Fruit fly (Drosophila melanogaster) whole organism, embryonic: ENCODE data around the gene CG42819.
A peak's percentile ranks its signal among the peaks of the same experiment; 100 is the strongest.

Experiments
- CG12155 ChIP-seq: fragments of 200-800 bp; sonication (Bioruptor generic); optimal IDR thresholded peaks from 3 replicates; lab custom pipeline; 2016; ENCODE audit warnings: missing biosample characterization, missing genetic modification characterization
- CG12659 ChIP-seq: fragments of 200-800 bp; sonication (Bioruptor generic); optimal IDR thresholded peaks from 3 replicates; lab custom pipeline; 2017; ENCODE audit warnings: mild to moderate bottlenecking, missing biosample characterization, missing genetic modification reagents, missing genetic modification characterization
- CG13624 ChIP-seq: fragments of 200-800 bp; sonication (Bioruptor generic); optimal IDR thresholded peaks from 2 replicates; lab custom pipeline; 2016; ENCODE audit warnings: missing biosample characterization, missing genetic modification characterization
- CG13894 ChIP-seq: fragments of 200-800 bp; sonication (Bioruptor generic); optimal IDR thresholded peaks from 3 replicates; lab custom pipeline; 2018; ENCODE audit warnings: missing biosample characterization, mild to moderate bottlenecking, missing genetic modification characterization, moderate library complexity
- CG14710 ChIP-seq: fragments of 200-800 bp; sonication (Bioruptor generic); optimal IDR thresholded peaks from 3 replicates; lab custom pipeline; 2019; ENCODE audit warnings: missing biosample characterization, mild to moderate bottlenecking, missing genetic modification characterization, moderate library complexity
- CG14860 ChIP-seq: fragments of 200-800 bp; sonication (Bioruptor generic); IDR thresholded peaks from 3 replicates; pipeline ENCODE4 v1.3.6; 2022; ENCODE audit warnings: missing biosample characterization, missing genetic modification characterization; ENCODE audit not compliant: partially characterized antibody
- CG15479 ChIP-seq: fragments of 200-800 bp; sonication (Bioruptor generic); optimal IDR thresholded peaks from 3 replicates; lab custom pipeline; 2019; ENCODE audit warnings: missing biosample characterization, mild to moderate bottlenecking, missing genetic modification characterization, moderate library complexity
- CG16863 ChIP-seq: fragments of 200-800 bp; sonication (Bioruptor generic); optimal IDR thresholded peaks from 3 replicates; lab custom pipeline; 2016; ENCODE audit warnings: missing biosample characterization, missing genetic modification characterization
- CG17385 ChIP-seq: fragments of 200-800 bp; sonication (Bioruptor generic); optimal IDR thresholded peaks from 3 replicates; lab custom pipeline; 2018; ENCODE audit warnings: missing biosample characterization, mild to moderate bottlenecking, missing genetic modification characterization
- CG3847 ChIP-seq: fragments of 200-800 bp; sonication (Bioruptor generic); IDR thresholded peaks from 2 replicates; pipeline ENCODE4 v1.3.6; 2022; ENCODE audit warnings: missing biosample characterization, missing genetic modification characterization
- CG43689 ChIP-seq: fragments of 200-800 bp; sonication (Bioruptor generic); IDR thresholded peaks from 2 replicates; pipeline ENCODE4 v1.3.6; 2022; ENCODE audit warnings: missing biosample characterization, missing genetic modification characterization
- CG4404 ChIP-seq: fragments of 200-800 bp; sonication (Bioruptor generic); IDR thresholded peaks from 2 replicates; pipeline ENCODE4 v1.3.6; 2022; ENCODE audit warnings: missing biosample characterization, missing genetic modification characterization
- CG4617 ChIP-seq: fragments of 200-800 bp; sonication (Bioruptor generic); optimal IDR thresholded peaks from 3 replicates; lab custom pipeline; 2016; ENCODE audit warnings: missing biosample characterization, missing genetic modification characterization, borderline replicate concordance
- CG6654 ChIP-seq: fragments of 200-800 bp; sonication (Bioruptor generic); optimal IDR thresholded peaks from 2 replicates; lab custom pipeline; 2017; ENCODE audit warnings: missing biosample characterization, mild to moderate bottlenecking, missing genetic modification characterization
- CG7271 ChIP-seq: fragments of 200-800 bp; sonication (Bioruptor generic); optimal IDR thresholded peaks from 2 replicates; lab custom pipeline; 2018; ENCODE audit warnings: missing biosample characterization, mild to moderate bottlenecking, missing genetic modification characterization, moderate library complexity
- CG9215 ChIP-seq: fragments of 200-800 bp; sonication (Bioruptor generic); IDR thresholded peaks from 2 replicates; pipeline ENCODE4 v1.3.6; 2022; ENCODE audit warnings: missing biosample characterization, missing genetic modification characterization
- CoRest ChIP-seq: fragments of 200-800 bp; sonication (Bioruptor generic); optimal IDR thresholded peaks from 3 replicates; lab custom pipeline; 2018; ENCODE audit warnings: missing biosample characterization, mild to moderate bottlenecking, missing genetic modification characterization, moderate library complexity
- Dp ChIP-seq: fragments of 200-800 bp; sonication (Bioruptor generic); optimal IDR thresholded peaks from 2 replicates; lab custom pipeline; 2018; ENCODE audit warnings: missing biosample characterization, mild to moderate bottlenecking, missing genetic modification characterization, moderate library complexity
- Ets65A ChIP-seq: fragments of 200-800 bp; sonication (Bioruptor generic); peaks from one replicate; lab custom pipeline; 2016; ENCODE audit warnings: missing biosample characterization, missing genetic modification characterization
- Fer2 ChIP-seq: fragments of 200-800 bp; sonication (Bioruptor generic); optimal IDR thresholded peaks from 2 replicates; lab custom pipeline; 2018; ENCODE audit warnings: missing biosample characterization, mild to moderate bottlenecking, missing genetic modification characterization, moderate library complexity
- Gsc ChIP-seq: fragments of 200-800 bp; sonication (Bioruptor generic); IDR thresholded peaks from 2 replicates; pipeline ENCODE4 v1.3.6; 2022; ENCODE audit warnings: missing biosample characterization, missing genetic modification characterization
- Hand ChIP-seq: fragments of 200-800 bp; sonication (Bioruptor generic); optimal IDR thresholded peaks from 2 replicates; lab custom pipeline; 2017; ENCODE audit warnings: mild to moderate bottlenecking, missing biosample characterization, missing genetic modification reagents, missing genetic modification characterization
- Lhr ChIP-seq: fragments of 200-800 bp; sonication (Bioruptor generic); optimal IDR thresholded peaks from 3 replicates; lab custom pipeline; 2017; ENCODE audit warnings: mild to moderate bottlenecking, missing biosample characterization, missing genetic modification reagents, missing genetic modification characterization
- MESR4 ChIP-seq: fragments of 200-800 bp; sonication (Bioruptor generic); optimal IDR thresholded peaks from 2 replicates; lab custom pipeline; 2018; ENCODE audit warnings: missing biosample characterization, mild to moderate bottlenecking, missing genetic modification characterization, moderate library complexity
- NfI ChIP-seq: fragments of 200-800 bp; sonication (Bioruptor generic); optimal IDR thresholded peaks from 3 replicates; lab custom pipeline; 2018; ENCODE audit warnings: missing biosample characterization, mild to moderate bottlenecking, missing genetic modification characterization, moderate library complexity
- Stat92E ChIP-seq, 3 experiments: fragments of >200 bp in 2 of 3; fragments of 200-800 bp in 1 of 3; sonication (Bioruptor generic) in 1 of 3; optimal IDR thresholded peaks; 2 replicates each; lab custom pipeline; 2017 to 2019; ENCODE audit warnings: missing biosample characterization in 3 of 3, missing genetic modification characterization in 3 of 3, mild to moderate bottlenecking in 1 of 3, moderate library complexity in 1 of 3
- YL-1 ChIP-seq: fragments of 200-800 bp; sonication (Bioruptor generic); optimal IDR thresholded peaks from 3 replicates; lab custom pipeline; 2017; ENCODE audit warnings: missing biosample characterization, mild to moderate bottlenecking, missing genetic modification characterization
- az2 ChIP-seq: fragments of 200-800 bp; sonication (Bioruptor generic); optimal IDR thresholded peaks from 3 replicates; lab custom pipeline; 2016; ENCODE audit warnings: missing biosample characterization, missing genetic modification characterization
- bsh ChIP-seq, 2 experiments: fragments of 200-800 bp; sonication (Bioruptor generic); optimal IDR thresholded peaks; 2 replicates each; lab custom pipeline; 2017 to 2018; ENCODE audit warnings: mild to moderate bottlenecking in 2 of 2, missing biosample characterization in 2 of 2, missing genetic modification characterization in 2 of 2, moderate library complexity in 1 of 2
- caup ChIP-seq: fragments of 200-800 bp; sonication (Bioruptor generic); optimal IDR thresholded peaks from 3 replicates; lab custom pipeline; 2017; ENCODE audit warnings: missing biosample characterization, mild to moderate bottlenecking, missing genetic modification characterization, moderate library complexity; ENCODE audit not compliant: severe bottlenecking
- disco-r ChIP-seq: fragments of 200-800 bp; sonication (Bioruptor generic); optimal IDR thresholded peaks from 2 replicates; lab custom pipeline; 2016; ENCODE audit warnings: missing biosample characterization, missing genetic modification characterization
- fru ChIP-seq: fragments of >200 bp; optimal IDR thresholded peaks from 2 replicates; lab custom pipeline; 2017
- gce ChIP-seq: fragments of 200-800 bp; sonication (Bioruptor generic); IDR thresholded peaks from 3 replicates; pipeline ENCODE4 v1.3.6; 2022; ENCODE audit warnings: missing biosample characterization, missing genetic modification characterization
- grn ChIP-seq: fragments of 200-800 bp; sonication (Bioruptor generic); optimal IDR thresholded peaks from 3 replicates; lab custom pipeline; 2017; ENCODE audit warnings: missing biosample characterization, missing genetic modification characterization
- hbn ChIP-seq: fragments of 200-800 bp; sonication (Bioruptor generic); IDR thresholded peaks from 2 replicates; pipeline ENCODE4 v1.3.6; 2022; ENCODE audit warnings: missing biosample characterization, missing genetic modification characterization; ENCODE audit not compliant: partially characterized antibody
- nerfin-1 ChIP-seq: fragments of 200-800 bp; sonication (Bioruptor generic); optimal IDR thresholded peaks from 3 replicates; lab custom pipeline; 2019; ENCODE audit warnings: missing biosample characterization, mild to moderate bottlenecking, missing genetic modification characterization, moderate library complexity
- p53 ChIP-seq: fragments of 200-800 bp; sonication (Bioruptor generic); optimal IDR thresholded peaks from 2 replicates; lab custom pipeline; 2016; ENCODE audit warnings: missing biosample characterization, missing genetic modification characterization
- pb ChIP-seq: fragments of 200-800 bp; sonication (Bioruptor generic); optimal IDR thresholded peaks from 3 replicates; lab custom pipeline; 2016; ENCODE audit warnings: missing biosample characterization, missing genetic modification characterization
- pros ChIP-seq: fragments of 200-800 bp; sonication (Bioruptor generic); optimal IDR thresholded peaks from 3 replicates; lab custom pipeline; 2019; ENCODE audit warnings: missing biosample characterization, mild to moderate bottlenecking, missing genetic modification characterization, moderate library complexity
- pzg ChIP-seq: fragments of 200-800 bp; sonication (Bioruptor generic); optimal IDR thresholded peaks from 3 replicates; lab custom pipeline; 2018; ENCODE audit warnings: missing biosample characterization, mild to moderate bottlenecking, missing genetic modification characterization, moderate library complexity
- row ChIP-seq: fragments of 200-800 bp; sonication (Bioruptor generic); IDR thresholded peaks from 3 replicates; pipeline ENCODE4 v1.3.6; 2022; ENCODE audit warnings: missing biosample characterization, missing genetic modification characterization
- schlank ChIP-seq: fragments of 200-800 bp; sonication (Bioruptor generic); optimal IDR thresholded peaks from 2 replicates; lab custom pipeline; 2018; ENCODE audit warnings: missing biosample characterization, mild to moderate bottlenecking, missing genetic modification characterization
- sd ChIP-seq: fragments of 200-800 bp; sonication (Bioruptor generic); optimal IDR thresholded peaks from 3 replicates; lab custom pipeline; 2018; ENCODE audit warnings: missing biosample characterization, mild to moderate bottlenecking, missing genetic modification characterization, moderate library complexity
- trem ChIP-seq: fragments of 200-800 bp; optimal IDR thresholded peaks from 3 replicates; lab custom pipeline; 2019; ENCODE audit warnings: missing biosample characterization, mild to moderate bottlenecking, missing genetic modification characterization, moderate library complexity
- wek ChIP-seq: fragments of 200-800 bp; sonication (Bioruptor generic); optimal IDR thresholded peaks from 3 replicates; lab custom pipeline; 2018; ENCODE audit warnings: missing biosample characterization, mild to moderate bottlenecking, missing genetic modification characterization, moderate library complexity
- zfh1 ChIP-seq: fragments of 200-800 bp; sonication (Bioruptor generic); IDR thresholded peaks from 3 replicates; pipeline ENCODE4 v1.3.6; 2022; ENCODE audit warnings: missing biosample characterization, missing genetic modification characterization

CG42819 gene

DNA sequence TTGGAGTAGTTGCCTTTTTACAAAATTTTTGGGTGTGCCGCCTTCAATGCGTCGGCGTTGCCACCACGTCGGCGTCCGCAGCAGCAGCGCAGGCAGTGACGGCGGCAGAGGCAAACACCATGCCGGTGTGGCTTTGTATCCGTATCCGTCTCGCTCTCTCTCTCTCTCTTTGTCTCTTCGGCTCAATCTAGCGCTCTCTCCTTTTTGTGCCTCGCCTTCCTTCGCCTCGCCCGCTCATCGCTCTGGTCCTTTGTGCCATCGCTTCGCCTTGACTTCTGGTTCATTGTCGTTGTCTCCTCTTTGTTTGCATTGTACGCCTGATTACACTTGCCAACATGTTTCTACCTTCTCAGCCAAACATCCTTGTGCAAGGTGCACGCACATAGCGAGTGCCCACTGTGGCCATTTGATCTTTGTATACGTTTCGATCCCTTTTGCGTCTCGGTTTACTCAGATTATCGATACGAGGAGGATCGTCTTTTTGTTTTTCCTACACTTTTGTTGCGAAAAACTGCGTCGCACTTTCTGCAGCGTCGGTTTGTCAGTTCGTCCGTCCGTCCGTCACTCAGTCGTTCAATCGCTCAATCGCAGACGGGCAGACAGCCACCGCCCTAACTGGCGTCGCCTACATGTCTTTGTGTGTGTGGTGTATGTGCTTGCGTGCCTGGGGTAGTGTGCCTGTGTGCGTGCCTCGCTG is 27.4 kb upstream of the CG42819 start (continued):
- TF ChIP-seq CG43689 (GFP tag; lab: Robert Waterston, UW) (no peak), YL-1 (GFP tag; lab: Kevin White, UChicago) (peak; percentile 17), CG16863 (no peak), pb (no peak), CG17385 (GFP tag; lab: Kevin White, UChicago) (no peak), schlank (tag; lab: Kevin White, UChicago) (no peak), CG7271 (tag; lab: Kevin White, UChicago) (no peak), NfI (GFP tag; lab: Kevin White, UChicago) (no peak), CG15479 (peak; percentile 100), disco-r (GFP tag; lab: Kevin White, UChicago) (no peak), Hand (no peak), CG3847 (GFP tag; lab: Robert Waterston, UW) (no peak), nerfin-1 (tag; lab: Kevin White, UChicago) (peak; percentile 2), bsh (GFP tag; optimal IDR thresholded peaks at IDR 0.05; lab: Kevin White, UChicago) (peak in 1 of 2 experiments; percentile 70), CG12155 (GFP tag; lab: Kevin White, UChicago) (no peak), wek (peak; percentile 36), Fer2 (tag; lab: Kevin White, UChicago) (no peak), CG9215 (GFP tag; lab: Robert Waterston, UW) (no peak), CG6654 (GFP tag; lab: Kevin White, UChicago) (no peak), CG4404 (no peak), CG14710 (tag; lab: Kevin White, UChicago) (no peak), Stat92E (GFP tag; optimal IDR thresholded peaks at IDR 0.05; lab: Kevin White, UChicago) (no peak), Ets65A (GFP tag; lab: Kevin White, UChicago) (peak; percentile 62), grn (no peak), fru (lab: Kevin White, UChicago) (peak; percentile 57), trem (tag; lab: Kevin White, UChicago) (peak; percentile 20), hbn (0 out of 2 replicates have a peak, but pooled peaks have one; percentile 15), az2 (no peak), CG13624 (peak; percentile 79), pzg (GFP tag; lab: Kevin White, UChicago) (peak; percentile 11)

DNA sequence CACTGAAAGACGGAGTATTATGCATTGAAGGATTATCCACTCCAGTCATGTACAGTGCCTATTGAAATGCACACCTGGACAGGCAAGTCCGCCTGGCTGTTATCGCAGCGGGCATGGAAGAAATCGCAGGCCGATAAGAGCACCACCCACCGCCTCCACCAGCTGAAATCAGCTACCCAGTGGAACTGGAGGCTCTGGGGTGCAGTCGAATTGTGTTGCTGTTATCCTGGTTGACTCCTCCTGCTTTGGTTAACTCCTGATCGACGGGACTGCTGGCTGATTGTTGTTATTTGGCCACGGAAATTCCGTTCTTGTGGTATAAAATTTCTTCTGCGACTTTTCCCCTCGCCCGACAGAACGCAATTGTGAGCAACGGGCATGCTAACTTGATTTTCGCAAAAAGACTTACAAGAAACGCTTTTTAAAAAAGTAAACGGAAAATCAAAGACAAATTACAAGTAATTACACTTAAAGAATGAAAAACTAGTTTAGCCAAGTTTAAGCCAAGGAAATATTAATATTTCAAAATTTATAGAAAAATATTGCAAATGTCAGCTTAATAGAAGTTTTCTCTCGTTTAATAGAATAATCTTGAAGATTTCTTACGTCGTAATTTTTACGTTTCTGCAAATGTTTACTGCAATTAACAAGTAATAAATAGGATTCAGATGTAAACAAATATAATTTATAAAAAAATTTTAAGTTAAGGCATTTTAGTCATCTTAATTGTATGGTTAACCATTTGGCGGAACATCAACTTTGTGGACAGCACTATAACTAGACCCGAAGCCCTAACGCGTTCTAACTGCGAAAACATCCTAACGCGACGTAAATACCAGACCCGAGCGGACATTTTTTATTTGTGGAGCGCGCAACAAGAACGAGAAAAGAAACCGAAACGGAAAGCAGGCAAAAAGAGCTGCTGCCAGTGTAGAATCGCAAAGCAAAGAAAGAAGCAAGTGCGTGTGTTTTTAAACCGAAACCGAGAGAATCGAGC is 26.1 kb upstream of the CG42819 start, which contains the start of the genes CG13398 and Akap200:
TSS of gene CG13398 (minus strand) at position 370 of the 997 bp plus-strand sequence.
TSS of gene Akap200 (plus strand) at position 804 of the 997 bp plus-strand sequence.
- TF ChIP-seq CG12659 (GFP tag; lab: Kevin White, UChicago) (peak; percentile 55), nerfin-1 (tag; lab: Kevin White, UChicago) (no peak), row (GFP tag; lab: Robert Waterston, UW) (peak; percentile 71), YL-1 (GFP tag; lab: Kevin White, UChicago) (peak; percentile 17), p53 (no peak), CG4617 (peak; percentile 72), CG14860 (no peak), gce (GFP tag; lab: Robert Waterston, UW) (no peak), CoRest (tag; lab: Kevin White, UChicago) (peak; percentile 70), MESR4 (GFP tag; lab: Kevin White, UChicago) (peak; percentile 92), caup (GFP tag; lab: Kevin White, UChicago) (peak; percentile 2), CG13894 (tag; lab: Kevin White, UChicago) (no peak), Lhr (peak; percentile 8), Dp (peak; percentile 49), CG16863 (no peak), pros (GFP tag; lab: Kevin White, UChicago) (peak; percentile 24), Gsc (no peak), zfh1 (GFP tag; lab: Robert Waterston, UW) (no peak), sd (tag; lab: Kevin White, UChicago) (peak; percentile 26), Ets65A (GFP tag; lab: Kevin White, UChicago) (no peak)
